Fruit fly (Drosophila melanogaster) whole organism, embryonic: ENCODE data around the gene alphaTub84B.

Source experiments
- ATbp ChIP-seq: fragments of 200-800 bp; sonication (Bioruptor generic); optimal IDR thresholded peaks from 2 replicates; lab custom pipeline; 2017; ENCODE audit warnings: missing biosample characterization, mild to moderate bottlenecking, missing genetic modification characterization, missing genetic modification reagents
- Atf-2 ChIP-seq: fragments of 200-800 bp; sonication (Bioruptor generic); optimal IDR thresholded peaks from 2 replicates; lab custom pipeline; 2016; ENCODE audit warnings: missing biosample characterization, missing genetic modification characterization
- CG10209 ChIP-seq: fragments of 200-800 bp; sonication (Bioruptor generic); optimal IDR thresholded peaks from 3 replicates; lab custom pipeline; 2017; ENCODE audit warnings: missing biosample characterization, mild to moderate bottlenecking, missing genetic modification characterization, missing genetic modification reagents
- CG11504 ChIP-seq: fragments of 200-800 bp; sonication (Bioruptor generic); optimal IDR thresholded peaks from 3 replicates; lab custom pipeline; 2019; ENCODE audit warnings: missing biosample characterization, mild to moderate bottlenecking, missing genetic modification characterization, moderate library complexity
- CG11695 ChIP-seq: fragments of 200-800 bp; sonication (Bioruptor generic); IDR thresholded peaks from 3 replicates; pipeline ENCODE4 v1.3.6; 2022; ENCODE audit warnings: missing biosample characterization, missing genetic modification characterization
- CG16813 ChIP-seq: fragments of 200-800 bp; sonication (Bioruptor generic); IDR thresholded peaks from 3 replicates; pipeline ENCODE4 v1.3.6; 2022; ENCODE audit warnings: missing biosample characterization, missing genetic modification characterization; ENCODE audit not compliant: partially characterized antibody
- CG17328 ChIP-seq: fragments of 200-800 bp; sonication (Bioruptor generic); IDR thresholded peaks from 2 replicates; pipeline ENCODE4 v1.3.6; 2022; ENCODE audit warnings: missing biosample characterization, missing genetic modification characterization
- CG1792 ChIP-seq: fragments of 200-800 bp; sonication (Bioruptor generic); optimal IDR thresholded peaks from 2 replicates; lab custom pipeline; 2016; ENCODE audit warnings: missing biosample characterization, missing genetic modification characterization
- CG18476 ChIP-seq: fragments of 200-800 bp; sonication (Bioruptor generic); optimal IDR thresholded peaks from 2 replicates; lab custom pipeline; 2016; ENCODE audit warnings: missing biosample characterization, mild to moderate bottlenecking, missing genetic modification characterization
- CG32767 ChIP-seq: fragments of 200-800 bp; sonication (Bioruptor generic); IDR thresholded peaks from 2 replicates; pipeline ENCODE4 v1.3.6; 2022; ENCODE audit warnings: missing biosample characterization, missing genetic modification characterization
- CG42726 ChIP-seq: fragments of 200-800 bp; sonication (Bioruptor generic); IDR thresholded peaks from 2 replicates; pipeline ENCODE4 v1.3.6; 2022; ENCODE audit warnings: missing biosample characterization, missing genetic modification characterization; ENCODE audit not compliant: partially characterized antibody
- CG6765 ChIP-seq: fragments of 200-800 bp; sonication (Bioruptor generic); optimal IDR thresholded peaks from 3 replicates; lab custom pipeline; 2017; ENCODE audit warnings: missing biosample characterization, mild to moderate bottlenecking, missing genetic modification characterization
- CG7556 ChIP-seq: fragments of 200-800 bp; sonication (Bioruptor generic); optimal IDR thresholded peaks from 2 replicates; lab custom pipeline; 2017; ENCODE audit warnings: missing biosample characterization, mild to moderate bottlenecking, missing genetic modification characterization
- CG7839 ChIP-seq: fragments of 200-800 bp; sonication (Bioruptor generic); optimal IDR thresholded peaks from 3 replicates; lab custom pipeline; 2018; ENCODE audit warnings: missing biosample characterization, mild to moderate bottlenecking, missing genetic modification characterization, moderate library complexity
- CG7928 ChIP-seq: fragments of 200-800 bp; sonication (Bioruptor generic); optimal IDR thresholded peaks from 2 replicates; lab custom pipeline; 2017; ENCODE audit warnings: missing biosample characterization, mild to moderate bottlenecking, missing genetic modification characterization
- CG8089 ChIP-seq: fragments of 200-800 bp; sonication (Bioruptor generic); optimal IDR thresholded peaks from 3 replicates; lab custom pipeline; 2016; ENCODE audit warnings: missing biosample characterization, missing genetic modification characterization
- CG8281 ChIP-seq: fragments of 200-800 bp; sonication (Bioruptor generic); optimal IDR thresholded peaks from 2 replicates; lab custom pipeline; 2018; ENCODE audit warnings: missing biosample characterization, mild to moderate bottlenecking, missing genetic modification characterization, moderate library complexity
- CoRest ChIP-seq: fragments of 200-800 bp; sonication (Bioruptor generic); optimal IDR thresholded peaks from 3 replicates; lab custom pipeline; 2018; ENCODE audit warnings: missing biosample characterization, mild to moderate bottlenecking, missing genetic modification characterization, moderate library complexity
- Dp ChIP-seq: fragments of 200-800 bp; sonication (Bioruptor generic); optimal IDR thresholded peaks from 2 replicates; lab custom pipeline; 2018; ENCODE audit warnings: missing biosample characterization, mild to moderate bottlenecking, missing genetic modification characterization, moderate library complexity
- Eip74EF ChIP-seq, 2 experiments: fragments of 200-800 bp in 1 of 2; fragments of >200 bp in 1 of 2; sonication (Bioruptor generic) in 1 of 2; optimal IDR thresholded peaks; 2 replicates each; lab custom pipeline; 2017 to 2019; ENCODE audit warnings: missing biosample characterization in 2 of 2, missing genetic modification characterization in 2 of 2, mild to moderate bottlenecking in 1 of 2, moderate library complexity in 1 of 2
- HLH54F ChIP-seq: fragments of 200-800 bp; sonication (Bioruptor generic); optimal IDR thresholded peaks from 3 replicates; lab custom pipeline; 2016; ENCODE audit warnings: missing biosample characterization, missing genetic modification characterization
- HmgD ChIP-seq: fragments of 200-800 bp; sonication (Bioruptor generic); optimal IDR thresholded peaks from 3 replicates; lab custom pipeline; 2016; ENCODE audit warnings: missing biosample characterization, missing genetic modification characterization
- Hmx ChIP-seq: fragments of 200-800 bp; sonication (Bioruptor generic); optimal IDR thresholded peaks from 2 replicates; lab custom pipeline; 2016; ENCODE audit warnings: missing biosample characterization, missing genetic modification characterization
- Nf-YB ChIP-seq: fragments of 200-800 bp; sonication (Bioruptor generic); optimal IDR thresholded peaks from 3 replicates; lab custom pipeline; 2019; ENCODE audit warnings: missing biosample characterization, mild to moderate bottlenecking, missing genetic modification characterization, moderate library complexity
- Opbp ChIP-seq: fragments of 200-800 bp; sonication (Bioruptor generic); IDR thresholded peaks from 3 replicates; pipeline ENCODE4 v1.3.6; 2022; ENCODE audit warnings: missing biosample characterization, missing genetic modification characterization; ENCODE audit not compliant: partially characterized antibody
- Rx ChIP-seq: fragments of 200-800 bp; sonication (Bioruptor generic); IDR thresholded peaks from 2 replicates; pipeline ENCODE4 v1.3.6; 2022; ENCODE audit warnings: missing biosample characterization, missing genetic modification characterization
- Side ChIP-seq: fragments of 200-800 bp; sonication (Bioruptor generic); optimal IDR thresholded peaks from 2 replicates; lab custom pipeline; 2016; ENCODE audit warnings: missing biosample characterization, missing genetic modification characterization
- Six4 ChIP-seq: fragments of 200-800 bp; sonication (Bioruptor generic); optimal IDR thresholded peaks from 2 replicates; lab custom pipeline; 2016; ENCODE audit warnings: missing biosample characterization, missing genetic modification characterization
- ab ChIP-seq: fragments of 200-800 bp; sonication (Bioruptor generic); optimal IDR thresholded peaks from 2 replicates; lab custom pipeline; 2016; ENCODE audit warnings: missing biosample characterization, missing genetic modification characterization
- croc ChIP-seq: fragments of 200-800 bp; sonication (Bioruptor generic); conservative IDR thresholded peaks from 3 replicates; pipeline ENCODE4 v1.3.6; 2022; ENCODE audit warnings: missing biosample characterization, missing genetic modification characterization
- crp ChIP-seq, 2 experiments: fragments of 200-800 bp; sonication (Bioruptor generic); optimal IDR thresholded peaks; 2 replicates in 1 of 2; 3 replicates in 1 of 2; lab custom pipeline; 2017; ENCODE audit warnings: missing biosample characterization in 2 of 2, missing genetic modification characterization in 2 of 2, mild to moderate bottlenecking in 1 of 2, moderate library complexity in 1 of 2
- cwo ChIP-seq: fragments of 200-800 bp; sonication (Bioruptor generic); optimal IDR thresholded peaks from 3 replicates; lab custom pipeline; 2017; ENCODE audit warnings: missing biosample characterization, missing genetic modification characterization, mild to moderate bottlenecking, moderate library complexity, missing genetic modification reagents
- ewg ChIP-seq: fragments of 200-800 bp; sonication (Bioruptor generic); optimal IDR thresholded peaks from 3 replicates; lab custom pipeline; 2017; ENCODE audit warnings: mild to moderate bottlenecking, missing biosample characterization, missing genetic modification reagents, missing genetic modification characterization
- gem ChIP-seq: fragments of 200-800 bp; sonication (Bioruptor generic); optimal IDR thresholded peaks from 2 replicates; lab custom pipeline; 2019; ENCODE audit warnings: missing biosample characterization, mild to moderate bottlenecking, missing genetic modification characterization, moderate library complexity
- hb ChIP-seq: fragments of 200-800 bp; sonication (Bioruptor generic); IDR thresholded peaks from 3 replicates; pipeline ENCODE4 v1.3.6; 2022; ENCODE audit warnings: missing biosample characterization, missing genetic modification characterization; ENCODE audit not compliant: partially characterized antibody
- jing ChIP-seq: fragments of 200-800 bp; sonication (Bioruptor generic); optimal IDR thresholded peaks from 2 replicates; lab custom pipeline; 2018; ENCODE audit warnings: missing biosample characterization, mild to moderate bottlenecking, missing genetic modification characterization
- kay ChIP-seq: fragments of 200-800 bp; sonication (Bioruptor generic); optimal IDR thresholded peaks from 2 replicates; lab custom pipeline; 2016; ENCODE audit warnings: missing biosample characterization, missing genetic modification characterization
- nau ChIP-seq: fragments of 200-800 bp; sonication (Bioruptor generic); optimal IDR thresholded peaks from 3 replicates; lab custom pipeline; 2017; ENCODE audit warnings: missing biosample characterization, mild to moderate bottlenecking, missing genetic modification characterization, missing genetic modification reagents
- nerfin-2 ChIP-seq: fragments of 200-800 bp; sonication (Bioruptor generic); IDR thresholded peaks from 2 replicates; pipeline ENCODE4 v1.3.6; 2022; ENCODE audit warnings: missing biosample characterization, missing genetic modification characterization; ENCODE audit not compliant: partially characterized antibody
- nmo ChIP-seq: fragments of 200-800 bp; sonication (Bioruptor generic); optimal IDR thresholded peaks from 2 replicates; lab custom pipeline; 2018; ENCODE audit warnings: missing biosample characterization, mild to moderate bottlenecking, missing genetic modification characterization, moderate library complexity
- pb ChIP-seq: fragments of 200-800 bp; sonication (Bioruptor generic); optimal IDR thresholded peaks from 3 replicates; lab custom pipeline; 2016; ENCODE audit warnings: missing biosample characterization, missing genetic modification characterization
- pfk ChIP-seq: fragments of 200-800 bp; sonication (Bioruptor generic); optimal IDR thresholded peaks from 2 replicates; lab custom pipeline; 2018; ENCODE audit warnings: missing biosample characterization, mild to moderate bottlenecking, missing genetic modification characterization, moderate library complexity
- pita ChIP-seq: fragments of 200-800 bp; sonication (Bioruptor generic); optimal IDR thresholded peaks from 2 replicates; lab custom pipeline; 2017; ENCODE audit warnings: missing biosample characterization, mild to moderate bottlenecking, missing genetic modification characterization
- scrt ChIP-seq: fragments of 200-800 bp; sonication (Bioruptor generic); optimal IDR thresholded peaks from 2 replicates; lab custom pipeline; 2018; ENCODE audit warnings: missing biosample characterization, mild to moderate bottlenecking, missing genetic modification characterization, moderate library complexity
- sna ChIP-seq: fragments of 200-800 bp; sonication (Bioruptor generic); IDR thresholded peaks from 2 replicates; pipeline ENCODE4 v1.3.6; 2022; ENCODE audit warnings: missing biosample characterization, missing genetic modification characterization; ENCODE audit not compliant: partially characterized antibody
- tgo ChIP-seq: fragments of 200-800 bp; sonication (Bioruptor generic); IDR thresholded peaks from 3 replicates; pipeline ENCODE4 v1.3.6; 2022; ENCODE audit warnings: missing biosample characterization, missing genetic modification characterization
- vnd ChIP-seq: fragments of 200-800 bp; sonication (Bioruptor generic); IDR thresholded peaks from 3 replicates; pipeline ENCODE4 v1.3.6; 2022; ENCODE audit warnings: missing biosample characterization, missing genetic modification characterization; ENCODE audit not compliant: partially characterized antibody
- zen ChIP-seq: fragments of 200-800 bp; sonication (Bioruptor generic); optimal IDR thresholded peaks from 3 replicates; lab custom pipeline; 2018; ENCODE audit warnings: missing biosample characterization, mild to moderate bottlenecking, missing genetic modification characterization, moderate library complexity

The alphaTub84B gene

dm6 chr3R:7067092-7067491 is 19.3 kb upstream of the alphaTub84B start, which contains the start of the genes CG1105 and CG1965 (continued):
- TF ChIP-seq nau (GFP tag; lab: Kevin White, UChicago) (peak; percentile 72), pb (GFP tag; lab: Kevin White, UChicago) (peak; percentile 68), Side (peak; percentile 91), CG32767 (GFP tag; lab: Robert Waterston, UW) (peak; percentile 88), CG42726 (GFP tag; lab: Robert Waterston, UW) (peak; percentile 93), CG7839 (tag; lab: Kevin White, UChicago) (peak; percentile 91), scrt (GFP tag; lab: Kevin White, UChicago) (peak; percentile 77), jing (GFP tag; lab: Kevin White, UChicago) (peak; percentile 78), sna (GFP tag; lab: Robert Waterston, UW) (peak; percentile 100), CG11695 (GFP tag; lab: Robert Waterston, UW) (peak; percentile 85), crp (GFP tag; optimal IDR thresholded peaks at IDR 0.05; lab: Kevin White, UChicago) (peak in 1 of 2 experiments; percentile 59), nmo (peak; percentile 96), HmgD (GFP tag; lab: Kevin White, UChicago) (peak; percentile 78), tgo (GFP tag; lab: Robert Waterston, UW) (peak; percentile 93), ab (GFP tag; lab: Kevin White, UChicago) (peak; percentile 68), Hmx (GFP tag; lab: Kevin White, UChicago) (peak; percentile 85), gem (peak; percentile 96), CG7556 (peak; percentile 85), croc (GFP tag; lab: Robert Waterston, UW) (peak; percentile 93), Dp (GFP tag; lab: Kevin White, UChicago) (peak; percentile 57), pfk (GFP tag; lab: Kevin White, UChicago) (no peak), CG8089 (GFP tag; lab: Kevin White, UChicago) (peak; percentile 88), Nf-YB (GFP tag; lab: Kevin White, UChicago) (peak; percentile 68), CoRest (peak; percentile 95), CG16813 (GFP tag; lab: Robert Waterston, UW) (peak; percentile 99), cwo (peak; percentile 84), nerfin-2 (GFP tag; lab: Robert Waterston, UW) (peak; percentile 94), CG18476 (GFP tag; lab: Kevin White, UChicago) (peak; percentile 92), ewg (GFP tag; lab: Kevin White, UChicago) (peak; percentile 79), CG11504 (peak; percentile 90), ATbp (GFP tag; lab: Kevin White, UChicago) (peak; percentile 58), Rx (peak; percentile 85), kay (GFP tag; lab: Kevin White, UChicago) (peak; percentile 90), pita (GFP tag; lab: Kevin White, UChicago) (no peak), CG10209 (GFP tag; lab: Kevin White, UChicago) (peak; percentile 90), CG7928 (GFP tag; lab: Kevin White, UChicago) (peak; percentile 99), Opbp (GFP tag; lab: Robert Waterston, UW) (peak; percentile 95), CG1792 (peak; percentile 88), zen (tag; lab: Kevin White, UChicago) (peak; percentile 93), vnd (peak; percentile 98), Eip74EF (GFP tag; optimal IDR thresholded peaks at IDR 0.05; lab: Kevin White, UChicago) (peak in 1 of 2 experiments; percentile 74), CG17328 (GFP tag; lab: Robert Waterston, UW) (peak; percentile 91), HLH54F (GFP tag; lab: Kevin White, UChicago) (peak; percentile 97), hb (peak; percentile 97), Six4 (GFP tag; lab: Kevin White, UChicago) (peak; percentile 94), Atf-2 (GFP tag; lab: Kevin White, UChicago) (peak; percentile 89), CG6765 (GFP tag; lab: Kevin White, UChicago) (peak; percentile 75), CG8281 (tag; lab: Kevin White, UChicago) (peak; percentile 65)
